Worm (Caenorhabditis elegans): ENCODE data around the gene C50E3.6.

ce11 chrV:7587637-7588036 lies 2.7 kb downstream of the C50E3.6 start, which contains the start of the genes F19F10.11 and C50E3.5:
- no peak for TF ChIP-seq rec-8 (tag; optimal IDR thresholded peaks at IDR 0.05)
- TF ChIP-seq nhr-90 (tag; optimal IDR thresholded peaks at IDR 0.05), result no peak
- TF ChIP-seq lsy-27 (tag; optimal IDR thresholded peaks at IDR 0.05; ENCODE audit: borderline replicate concordance, insufficient read depth), result no peak
- TF ChIP-seq aptf-2 (GFP tag; conservative IDR thresholded peaks at IDR 0.05), result no peak
- no peak for TF ChIP-seq pha-4 (tag; optimal IDR thresholded peaks at IDR 0.05)
- no peak for TF ChIP-seq snpc-4 (GFP tag; optimal IDR thresholded peaks at IDR 0.05)
- peak in 3 of 4 experiments; percentile 12 to 34 (median 18) for TF ChIP-seq snpc-4 (tag; optimal IDR thresholded peaks at IDR 0.05)

Data from whole organism, young adult.